Fruit fly (Drosophila melanogaster) whole organism, prepupa: ENCODE measurements around the gene CG42685.

ENCODE experiments used
- Blimp-1 ChIP-seq: fragments of 200-800 bp; sonication (Bioruptor generic); optimal IDR thresholded peaks from 3 replicates; lab custom pipeline; 2017; ENCODE audit warnings: missing biosample characterization, missing genetic modification characterization, mild to moderate bottlenecking, moderate library complexity, missing genetic modification reagents
- CG10631 ChIP-seq: fragments of 200-800 bp; sonication (Bioruptor generic); optimal IDR thresholded peaks from 2 replicates; lab custom pipeline; 2016; ENCODE audit warnings: missing biosample characterization, missing genetic modification characterization
- CG11294 ChIP-seq: fragments of 200-800 bp; sonication (Bioruptor generic); IDR thresholded peaks from 2 replicates; pipeline ENCODE4 v1.3.6; 2022; ENCODE audit warnings: missing biosample characterization, missing genetic modification characterization
- CG11762 ChIP-seq: fragments of 200-800 bp; sonication (Bioruptor generic); optimal IDR thresholded peaks from 3 replicates; lab custom pipeline; 2016; ENCODE audit warnings: missing biosample characterization, missing genetic modification characterization; ENCODE audit not compliant: insufficient read depth
- CG11902 ChIP-seq: fragments of 200-800 bp; sonication (Bioruptor generic); optimal IDR thresholded peaks from 3 replicates; lab custom pipeline; 2016; ENCODE audit warnings: missing biosample characterization, missing genetic modification characterization
- CG1621 ChIP-seq: fragments of 200-800 bp; sonication (Bioruptor generic); optimal IDR thresholded peaks from 3 replicates; lab custom pipeline; 2018; ENCODE audit warnings: missing biosample characterization, mild to moderate bottlenecking, missing genetic modification characterization
- CG16779 ChIP-seq: fragments of 200-800 bp; sonication (Bioruptor generic); optimal IDR thresholded peaks from 3 replicates; lab custom pipeline; 2017; ENCODE audit warnings: missing biosample characterization, mild to moderate bottlenecking, missing genetic modification characterization
- CG3032 ChIP-seq: fragments of 200-800 bp; optimal IDR thresholded peaks from 2 replicates; lab custom pipeline; 2019; ENCODE audit warnings: missing biosample characterization, mild to moderate bottlenecking, missing genetic modification characterization, moderate library complexity
- CG31627 ChIP-seq: fragments of 200-800 bp; sonication (Bioruptor generic); optimal IDR thresholded peaks from 3 replicates; lab custom pipeline; 2016; ENCODE audit warnings: missing biosample characterization, missing genetic modification characterization
- CG32006 ChIP-seq: fragments of 200-800 bp; sonication (Bioruptor generic); optimal IDR thresholded peaks from 3 replicates; lab custom pipeline; 2017; ENCODE audit warnings: missing biosample characterization, mild to moderate bottlenecking, missing genetic modification characterization
- CG34406 ChIP-seq: fragments of 200-800 bp; sonication (Bioruptor generic); optimal IDR thresholded peaks from 3 replicates; lab custom pipeline; 2016; ENCODE audit warnings: missing biosample characterization, missing genetic modification characterization
- CG3919 ChIP-seq: fragments of 200-800 bp; sonication (Bioruptor generic); optimal IDR thresholded peaks from 3 replicates; lab custom pipeline; 2016; ENCODE audit warnings: missing biosample characterization, missing genetic modification characterization
- CG4318 ChIP-seq: fragments of 200-800 bp; sonication (Bioruptor generic); optimal IDR thresholded peaks from 3 replicates; lab custom pipeline; 2017; ENCODE audit warnings: missing biosample characterization, mild to moderate bottlenecking, missing genetic modification characterization
- CG6163 ChIP-seq: fragments of 200-800 bp; sonication (Bioruptor generic); IDR thresholded peaks from 3 replicates; pipeline ENCODE4 v1.3.6; 2022; ENCODE audit warnings: missing biosample characterization, missing genetic modification characterization
- CG6276 ChIP-seq: fragments of 200-800 bp; sonication (Bioruptor generic); optimal IDR thresholded peaks from 2 replicates; lab custom pipeline; 2017; ENCODE audit warnings: missing biosample characterization, mild to moderate bottlenecking, missing genetic modification characterization
- CG6792 ChIP-seq: fragments of 200-800 bp; sonication (Bioruptor generic); optimal IDR thresholded peaks from 3 replicates; lab custom pipeline; 2016; ENCODE audit warnings: missing biosample characterization, missing genetic modification characterization
- CG6808 ChIP-seq: fragments of 200-800 bp; sonication (Bioruptor generic); optimal IDR thresholded peaks from 3 replicates; lab custom pipeline; 2017; ENCODE audit warnings: missing biosample characterization, missing genetic modification characterization, mild to moderate bottlenecking, moderate library complexity, missing genetic modification reagents
- CG6854 ChIP-seq: fragments of 200-800 bp; sonication (Bioruptor generic); optimal IDR thresholded peaks from 2 replicates; lab custom pipeline; 2017; ENCODE audit warnings: missing biosample characterization, mild to moderate bottlenecking, missing genetic modification characterization
- CG8119 ChIP-seq: fragments of 200-800 bp; sonication (Bioruptor generic); IDR thresholded peaks from 3 replicates; pipeline ENCODE4 v1.3.6; 2022; ENCODE audit warnings: missing biosample characterization, missing genetic modification characterization
- CG8632 ChIP-seq: fragments of 200-800 bp; sonication (Bioruptor generic); optimal IDR thresholded peaks from 3 replicates; lab custom pipeline; 2016; ENCODE audit warnings: missing biosample characterization, missing genetic modification characterization
- Eip75B ChIP-seq: fragments of 200-800 bp; sonication (Bioruptor generic); optimal IDR thresholded peaks from 3 replicates; lab custom pipeline; 2016; ENCODE audit warnings: missing biosample characterization, missing genetic modification characterization
- Ets21C ChIP-seq: fragments of 200-800 bp; sonication (Bioruptor generic); optimal IDR thresholded peaks from 3 replicates; lab custom pipeline; 2016; ENCODE audit warnings: missing biosample characterization, missing genetic modification characterization
- Ets96B ChIP-seq: fragments of 200-800 bp; optimal IDR thresholded peaks from 2 replicates; lab custom pipeline; 2019; ENCODE audit warnings: missing biosample characterization, mild to moderate bottlenecking, missing genetic modification characterization, moderate library complexity
- Hr38 ChIP-seq: sonication (Bioruptor generic); optimal IDR thresholded peaks from 2 replicates; lab custom pipeline; 2016; ENCODE audit warnings: missing biosample characterization, missing genetic modification characterization
- Hr39 ChIP-seq: fragments of 200-800 bp; sonication (Bioruptor generic); optimal IDR thresholded peaks from 2 replicates; lab custom pipeline; 2016; ENCODE audit warnings: missing biosample characterization, missing genetic modification characterization
- Hr4 ChIP-seq: fragments of 200-800 bp; sonication (Bioruptor generic); optimal IDR thresholded peaks from 3 replicates; lab custom pipeline; 2016; ENCODE audit warnings: missing biosample characterization, missing genetic modification characterization
- Met ChIP-seq: fragments of 200-800 bp; sonication (Bioruptor generic); optimal IDR thresholded peaks from 3 replicates; lab custom pipeline; 2016; ENCODE audit warnings: missing biosample characterization, missing genetic modification characterization
- OdsH ChIP-seq: fragments of 200-800 bp; sonication (Bioruptor generic); optimal IDR thresholded peaks from 3 replicates; lab custom pipeline; 2016; ENCODE audit warnings: missing biosample characterization, missing genetic modification characterization
- Smox ChIP-seq: fragments of 200-800 bp; sonication (Bioruptor generic); optimal IDR thresholded peaks from 3 replicates; lab custom pipeline; 2016; ENCODE audit warnings: missing biosample characterization, missing genetic modification characterization
- Sox102F ChIP-seq: fragments of 200-800 bp; sonication (Bioruptor generic); optimal IDR thresholded peaks from 2 replicates; lab custom pipeline; 2016; ENCODE audit warnings: missing biosample characterization, mild to moderate bottlenecking, missing genetic modification characterization
- Sox14 ChIP-seq: fragments of 200-800 bp; sonication (Bioruptor generic); optimal IDR thresholded peaks from 3 replicates; lab custom pipeline; 2016; ENCODE audit warnings: missing biosample characterization, missing genetic modification characterization
- acj6 ChIP-seq: fragments of 200-800 bp; sonication (Bioruptor generic); optimal IDR thresholded peaks from 3 replicates; lab custom pipeline; 2016; ENCODE audit warnings: missing biosample characterization, missing genetic modification characterization
- cyc ChIP-seq: fragments of 200-800 bp; sonication (Bioruptor generic); optimal IDR thresholded peaks from 3 replicates; lab custom pipeline; 2016; ENCODE audit warnings: missing biosample characterization, missing genetic modification characterization
- dac ChIP-seq: fragments of 200-800 bp; sonication (Bioruptor generic); optimal IDR thresholded peaks from 2 replicates; lab custom pipeline; 2017; ENCODE audit warnings: missing biosample characterization, mild to moderate bottlenecking, missing genetic modification characterization
- eg ChIP-seq: fragments of 200-800 bp; sonication (Bioruptor generic); IDR thresholded peaks from 3 replicates; pipeline ENCODE4 v1.3.6; 2022; ENCODE audit warnings: missing biosample characterization, missing genetic modification characterization
- esn ChIP-seq: fragments of 200-800 bp; sonication (Bioruptor generic); optimal IDR thresholded peaks from 2 replicates; lab custom pipeline; 2016; ENCODE audit warnings: missing biosample characterization, mild to moderate bottlenecking, missing genetic modification characterization, moderate library complexity
- fd59A ChIP-seq: fragments of 200-800 bp; sonication (Bioruptor generic); optimal IDR thresholded peaks from 2 replicates; lab custom pipeline; 2017; ENCODE audit warnings: missing biosample characterization, mild to moderate bottlenecking, missing genetic modification characterization, missing genetic modification reagents
- net ChIP-seq: fragments of 200-800 bp; sonication (Bioruptor generic); optimal IDR thresholded peaks from 3 replicates; lab custom pipeline; 2016; ENCODE audit warnings: missing biosample characterization, missing genetic modification characterization
- pdm3 ChIP-seq: fragments of 200-800 bp; sonication (Bioruptor generic); optimal IDR thresholded peaks from 3 replicates; lab custom pipeline; 2016; ENCODE audit warnings: missing biosample characterization, missing genetic modification characterization
- spab ChIP-seq: fragments of 200-800 bp; sonication (Bioruptor generic); optimal IDR thresholded peaks from 2 replicates; lab custom pipeline; 2017; ENCODE audit warnings: missing biosample characterization, mild to moderate bottlenecking, missing genetic modification characterization, missing genetic modification reagents
- ss ChIP-seq, 2 experiments: fragments of 200-800 bp; sonication (Bioruptor generic); optimal IDR thresholded peaks; 2 replicates in 1 of 2; 3 replicates in 1 of 2; lab custom pipeline; 2017 to 2018; ENCODE audit warnings: mild to moderate bottlenecking in 2 of 2, missing biosample characterization in 2 of 2, missing genetic modification characterization in 2 of 2, moderate library complexity in 1 of 2
- vri ChIP-seq: fragments of 200-800 bp; sonication (Bioruptor generic); optimal IDR thresholded peaks from 3 replicates; lab custom pipeline; 2016; ENCODE audit warnings: missing biosample characterization, mild to moderate bottlenecking, missing genetic modification characterization

CG42685 gene

DNA sequence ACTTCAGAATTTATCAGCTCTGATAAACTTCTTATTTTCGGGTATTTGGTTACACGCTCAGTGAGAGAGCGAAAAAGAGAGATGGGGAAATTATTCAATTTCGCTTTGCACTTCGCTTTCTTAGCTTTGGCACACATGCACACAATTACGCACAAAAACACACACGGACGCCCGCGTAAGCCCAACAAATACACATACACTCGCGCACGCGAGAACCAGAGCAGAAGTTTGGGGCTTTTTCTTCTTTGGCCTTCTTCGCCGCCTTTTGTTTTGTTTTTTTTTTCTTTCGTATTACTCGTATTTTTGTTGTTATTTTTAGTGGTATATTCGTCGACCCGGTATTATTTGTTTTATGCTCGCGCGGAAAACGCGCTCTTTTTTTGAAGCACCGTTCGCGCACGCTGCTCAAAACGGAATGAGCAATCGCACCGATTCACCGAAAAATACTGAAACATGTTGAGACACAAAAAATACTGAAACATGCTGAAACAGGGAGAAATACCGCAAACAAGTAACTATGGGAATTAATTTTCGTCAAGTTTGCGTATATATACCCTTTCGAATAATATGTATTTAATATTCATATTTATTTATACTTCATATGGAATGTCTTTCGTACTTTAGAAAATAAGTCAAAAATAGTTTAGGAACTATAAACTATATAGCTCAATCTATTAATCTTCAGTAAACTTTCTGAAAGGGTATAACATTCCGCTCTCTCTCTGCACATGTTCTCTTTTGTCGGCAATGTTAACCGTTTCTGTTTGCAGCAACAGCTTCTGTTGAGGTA is 40.9 kb downstream of the CG42685 start, which contains the start of gene osp (continued):
- TF ChIP-seq vri (GFP tag; lab: Kevin White, UChicago) (peak; percentile 86), CG1621 (tag; lab: Kevin White, UChicago) (peak; percentile 98), CG34406 (peak; percentile 99), CG6808 (GFP tag; lab: Kevin White, UChicago) (peak; percentile 97), Smox (peak; percentile 94), CG6854 (GFP tag; lab: Kevin White, UChicago) (peak; percentile 84), CG3919 (peak; percentile 99), CG11294 (peak; percentile 98), dac (GFP tag; lab: Kevin White, UChicago) (peak; percentile 89), CG11902 (GFP tag; lab: Kevin White, UChicago) (peak; percentile 94), Hr39 (GFP tag; lab: Kevin White, UChicago) (peak; percentile 84), Hr4 (GFP tag; lab: Kevin White, UChicago) (peak; percentile 98), fd59A (GFP tag; lab: Kevin White, UChicago) (peak; percentile 97), Sox14 (GFP tag; lab: Kevin White, UChicago) (peak; percentile 91), cyc (peak; percentile 96), CG31627 (GFP tag; lab: Kevin White, UChicago) (peak; percentile 89), esn (GFP tag; lab: Kevin White, UChicago) (peak; percentile 97), CG8119 (GFP tag; lab: Robert Waterston, UW) (peak; percentile 100), Blimp-1 (GFP tag; lab: Kevin White, UChicago) (peak; percentile 92), Met (GFP tag; lab: Kevin White, UChicago) (peak; percentile 96), CG32006 (GFP tag; lab: Kevin White, UChicago) (peak; percentile 99), Ets96B (peak; percentile 100), CG8632 (GFP tag; lab: Kevin White, UChicago) (peak; percentile 99), Sox102F (GFP tag; lab: Kevin White, UChicago) (peak; percentile 91), CG3032 (peak; percentile 100), CG4318 (GFP tag; lab: Kevin White, UChicago) (peak; percentile 93), net (GFP tag; lab: Kevin White, UChicago) (peak; percentile 98), spab (GFP tag; lab: Kevin White, UChicago) (peak; percentile 98), acj6 (GFP tag; lab: Kevin White, UChicago) (peak; percentile 98), Hr38 (GFP tag; lab: Kevin White, UChicago) (no peak), pdm3 (GFP tag; lab: Kevin White, UChicago) (peak; percentile 96), OdsH (GFP tag; lab: Kevin White, UChicago) (peak; percentile 98), CG10631 (peak; percentile 99), Ets21C (GFP tag; lab: Kevin White, UChicago) (peak; percentile 74), CG6276 (GFP tag; lab: Kevin White, UChicago) (peak; percentile 97), ss (GFP tag; optimal IDR thresholded peaks at IDR 0.05; lab: Kevin White, UChicago) (peak; percentile 98 to 99), CG11762 (GFP tag; lab: Kevin White, UChicago) (peak; percentile 98), CG16779 (tag; lab: Kevin White, UChicago) (peak; percentile 92)

DNA sequence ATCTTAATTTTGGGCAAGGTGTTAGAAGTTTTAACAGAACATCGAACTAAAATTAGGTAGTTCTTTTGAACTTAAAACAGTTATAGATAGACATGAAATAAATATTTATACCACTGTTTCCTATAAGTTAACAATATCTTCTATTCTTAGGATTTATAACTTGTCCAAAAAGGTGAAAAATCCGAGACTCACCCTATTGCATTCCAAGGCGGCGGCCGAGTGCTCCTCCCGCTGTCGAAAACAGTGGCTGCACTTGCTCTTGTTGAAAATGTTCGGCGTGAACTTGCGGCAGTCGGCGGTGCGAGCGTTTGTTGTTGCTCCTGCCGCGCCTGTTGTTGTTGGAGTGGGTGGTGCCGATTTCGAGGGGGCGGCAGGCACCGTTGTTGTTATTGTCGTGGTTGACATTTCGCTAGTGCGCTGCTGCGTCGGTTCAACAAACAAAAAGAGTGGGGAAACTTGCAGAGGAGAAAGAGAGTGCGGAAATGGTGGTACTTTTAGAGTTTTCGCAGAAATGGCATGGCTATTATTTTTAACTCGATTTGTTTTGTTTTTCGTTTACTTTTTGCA is 41.6 kb downstream of the CG42685 start:
- TF ChIP-seq CG4318 (GFP tag; lab: Kevin White, UChicago) (no peak), OdsH (GFP tag; lab: Kevin White, UChicago) (no peak), CG6792 (GFP tag; lab: Kevin White, UChicago) (no peak), esn (GFP tag; lab: Kevin White, UChicago) (no peak), Hr39 (GFP tag; lab: Kevin White, UChicago) (no peak), Hr38 (GFP tag; lab: Kevin White, UChicago) (no peak), Eip75B (GFP tag; lab: Kevin White, UChicago) (no peak), CG8632 (GFP tag; lab: Kevin White, UChicago) (no peak), eg (GFP tag; lab: Robert Waterston, UW) (0 out of 3 replicates have a peak, but pooled peaks have one; percentile 37), Met (GFP tag; lab: Kevin White, UChicago) (no peak), CG8119 (GFP tag; lab: Robert Waterston, UW) (no peak), CG1621 (tag; lab: Kevin White, UChicago) (no peak), CG10631 (no peak), CG6163 (GFP tag; lab: Robert Waterston, UW) (0 out of 3 replicates have a peak, but pooled peaks have one; percentile 6)
